Worm (Caenorhabditis elegans): Measurements from ENCODE around the gene B0478.3.

- TF ChIP-seq unc-130 (GFP tag; optimal IDR thresholded peaks at IDR 0.05) (no peak), snpc-4 (GFP tag; optimal IDR thresholded peaks at IDR 0.05) (no peak), snpc-4 (tag; optimal IDR thresholded peaks at IDR 0.05) (no peak), egl-44 (GFP tag; IDR thresholded peaks at IDR 0.05) (no peak), pha-4 (tag; optimal IDR thresholded peaks at IDR 0.05) (no peak)
These were observed 38.9 kb downstream of the B0478.3 start for ce11 chrIV:6925520-6925919.
